Fruit fly (Drosophila melanogaster): ENCODE results near the gene CG15387.

CG15387 gene

DNA sequence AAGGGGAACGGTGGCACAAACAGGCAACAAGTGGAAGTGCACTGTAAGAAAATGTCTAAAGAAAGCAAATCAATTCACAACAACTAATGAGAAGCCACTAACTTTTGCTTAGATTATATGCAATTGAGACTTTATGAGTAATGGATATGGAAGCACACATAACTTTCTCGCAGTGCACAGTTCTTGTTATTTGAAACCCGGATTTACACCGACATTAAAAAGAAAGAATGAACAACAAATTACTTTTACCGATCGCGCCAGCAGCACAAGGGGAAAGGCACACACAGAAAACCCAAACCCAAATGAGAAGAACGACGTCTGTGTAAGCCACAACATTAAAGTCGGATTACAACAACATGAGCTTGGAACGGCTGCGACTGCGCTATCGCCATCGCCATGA lies 37.0 kb downstream of the CG15387 start (continued):
- TF ChIP-seq abd-A (tag; optimal IDR thresholded peaks at IDR 0.05) (no peak), CG4617 (GFP tag; optimal IDR thresholded peaks at IDR 0.05; ENCODE audit: borderline replicate concordance) (peak; percentile 4), CG18764 (GFP tag; optimal IDR thresholded peaks at IDR 0.05) (peak; percentile 60), sob (GFP tag; IDR thresholded peaks at IDR 0.05) (peak; percentile 26; the same call in 1 of the 2 replicates), CkIIα-i1 (GFP tag; IDR thresholded peaks at IDR 0.05) (no peak), caup (GFP tag; optimal IDR thresholded peaks at IDR 0.05; ENCODE audit: severe bottlenecking) (no peak), CG8290 (GFP tag; optimal IDR thresholded peaks at IDR 0.05) (peak; percentile 67), CG8290 (tag; optimal IDR thresholded peaks at IDR 0.05) (no peak), HHEX (GFP tag; optimal IDR thresholded peaks at IDR 0.05) (peak; percentile 27), CG4328 (GFP tag; optimal IDR thresholded peaks at IDR 0.05) (no peak), CG12659 (GFP tag; optimal IDR thresholded peaks at IDR 0.05) (peak; percentile 6), HLHmδ (GFP tag; optimal IDR thresholded peaks at IDR 0.05) (no peak), Bteb2 (GFP tag; optimal IDR thresholded peaks at IDR 0.05) (no peak), ro (GFP tag; IDR thresholded peaks at IDR 0.05) (peak; percentile 49; the same call in 1 of the 2 replicates), CG6689 (GFP tag; IDR thresholded peaks at IDR 0.05) (peak; percentile 78), row (GFP tag; IDR thresholded peaks at IDR 0.05) (peak; percentile 70), CG16813 (GFP tag; IDR thresholded peaks at IDR 0.05; ENCODE audit: partially characterized antibody) (no peak), seq (GFP tag; IDR thresholded peaks at IDR 0.05) (no peak), ac (GFP tag; optimal IDR thresholded peaks at IDR 0.05) (peak; percentile 51), CG18599 (GFP tag; optimal IDR thresholded peaks at IDR 0.05) (no peak), danr (GFP tag; IDR thresholded peaks at IDR 0.05) (no peak), CG10274 (GFP tag; optimal IDR thresholded peaks at IDR 0.05) (no peak), CG1529 (GFP tag; optimal IDR thresholded peaks at IDR 0.05) (peak; percentile 66), h (optimal IDR thresholded peaks at IDR 0.05) (no peak), unc-4 (GFP tag; IDR thresholded peaks at IDR 0.05; ENCODE audit: partially characterized antibody) (no peak), chm (GFP tag; IDR thresholded peaks at IDR 0.05) (peak; percentile 83; the same call in 1 of the 2 replicates), Taf1 (GFP tag; IDR thresholded peaks at IDR 0.05) (no peak), eyg (GFP tag; optimal IDR thresholded peaks at IDR 0.05) (no peak), Hmx (GFP tag; optimal IDR thresholded peaks at IDR 0.05) (no peak), nmo (GFP tag; optimal IDR thresholded peaks at IDR 0.05) (peak; percentile 80), Side (GFP tag; optimal IDR thresholded peaks at IDR 0.05) (peak; percentile 67), CrebB (tag; optimal IDR thresholded peaks at IDR 0.05) (no peak), Dfd (GFP tag; optimal IDR thresholded peaks at IDR 0.05) (no peak), scrt (GFP tag; optimal IDR thresholded peaks at IDR 0.05) (peak; percentile 23), CG17568 (GFP tag; optimal IDR thresholded peaks at IDR 0.05) (peak; percentile 14), HmgZ (tag; optimal IDR thresholded peaks at IDR 0.05) (no peak), CG3163 (GFP tag; optimal IDR thresholded peaks at IDR 0.05) (peak; percentile 4), CG15514 (GFP tag; optimal IDR thresholded peaks at IDR 0.05) (no peak), schlank (tag; optimal IDR thresholded peaks at IDR 0.05) (no peak), BtbVII (GFP tag; optimal IDR thresholded peaks at IDR 0.05) (no peak), CG11695 (GFP tag; IDR thresholded peaks at IDR 0.05) (0 out of 3 replicates have a peak, but pooled peaks have one; percentile 45), twi (tag; optimal IDR thresholded peaks at IDR 0.05) (peak; percentile 70), CG12391 (tag; optimal IDR thresholded peaks at IDR 0.05) (peak; percentile 77), CG13775 (GFP tag; optimal IDR thresholded peaks at IDR 0.05) (peak; percentile 75), btn (GFP tag; optimal IDR thresholded peaks at IDR 0.05) (peak; percentile 67), yki (optimal IDR thresholded peaks at IDR 0.05) (no peak), CG8388 (GFP tag; optimal IDR thresholded peaks at IDR 0.05) (peak; percentile 80), Xrp1 (GFP tag; IDR thresholded peaks at IDR 0.05) (peak; percentile 90), CG6791 (GFP tag; IDR thresholded peaks at IDR 0.05; ENCODE audit: partially characterized antibody) (no peak), pros (GFP tag; optimal IDR thresholded peaks at IDR 0.05) (no peak), CG2712 (tag; optimal IDR thresholded peaks at IDR 0.05) (peak; percentile 90), Nf-YC (tag; optimal IDR thresholded peaks at IDR 0.05) (no peak)

Data from whole organism, embryonic.